Fruit fly (Drosophila melanogaster) whole organism, embryonic: Measurements from ENCODE around the gene CG11089.

ENCODE experiments used
- Abd-B ChIP-seq: fragments of 200-800 bp; sonication (Bioruptor generic); optimal IDR thresholded peaks from 2 replicates; lab custom pipeline; 2018; ENCODE audit warnings: missing biosample characterization, mild to moderate bottlenecking, missing genetic modification characterization, moderate library complexity
- CG10654 ChIP-seq: fragments of 200-800 bp; sonication (Bioruptor generic); optimal IDR thresholded peaks from 2 replicates; lab custom pipeline; 2016; ENCODE audit warnings: missing biosample characterization, missing genetic modification characterization
- CG1603 ChIP-seq: fragments of 200-800 bp; sonication (Bioruptor generic); optimal IDR thresholded peaks from 2 replicates; lab custom pipeline; 2019; ENCODE audit warnings: missing biosample characterization, mild to moderate bottlenecking, missing genetic modification characterization, moderate library complexity
- CG16813 ChIP-seq: fragments of 200-800 bp; sonication (Bioruptor generic); IDR thresholded peaks from 3 replicates; pipeline ENCODE4 v1.3.6; 2022; ENCODE audit warnings: missing biosample characterization, missing genetic modification characterization; ENCODE audit not compliant: partially characterized antibody
- CG16815 ChIP-seq: fragments of 200-800 bp; sonication (Bioruptor generic); optimal IDR thresholded peaks from 3 replicates; lab custom pipeline; 2017; ENCODE audit warnings: missing biosample characterization, mild to moderate bottlenecking, missing genetic modification characterization
- CG17186 ChIP-seq: fragments of 200-800 bp; sonication (Bioruptor generic); optimal IDR thresholded peaks from 3 replicates; lab custom pipeline; 2017; ENCODE audit warnings: missing biosample characterization, missing genetic modification reagents, missing genetic modification characterization
- CG1792 ChIP-seq: fragments of 200-800 bp; sonication (Bioruptor generic); optimal IDR thresholded peaks from 2 replicates; lab custom pipeline; 2016; ENCODE audit warnings: missing biosample characterization, missing genetic modification characterization
- CG2199 ChIP-seq: fragments of 200-800 bp; sonication (Bioruptor generic); IDR thresholded peaks from 3 replicates; pipeline ENCODE4 v1.3.6; 2022; ENCODE audit warnings: missing biosample characterization, missing genetic modification characterization
- CG2889 ChIP-seq: fragments of 200-800 bp; sonication (Bioruptor generic); IDR thresholded peaks from 3 replicates; pipeline ENCODE4 v1.3.6; 2022; ENCODE audit warnings: missing biosample characterization, missing genetic modification characterization
- CG31224 ChIP-seq: fragments of 200-800 bp; sonication (Bioruptor generic); IDR thresholded peaks from 2 replicates; pipeline ENCODE4 v1.3.6; 2022; ENCODE audit warnings: missing biosample characterization, missing genetic modification characterization
- CG33557 ChIP-seq: fragments of 200-800 bp; sonication (Bioruptor generic); optimal IDR thresholded peaks from 2 replicates; lab custom pipeline; 2019; ENCODE audit warnings: missing biosample characterization, mild to moderate bottlenecking, missing genetic modification characterization, moderate library complexity
- CG34224 ChIP-seq: fragments of 200-800 bp; sonication (Bioruptor generic); IDR thresholded peaks from 3 replicates; pipeline ENCODE4 v1.3.6; 2022; ENCODE audit warnings: missing biosample characterization, missing genetic modification characterization; ENCODE audit not compliant: partially characterized antibody
- CG4282 ChIP-seq: fragments of 200-800 bp; sonication (Bioruptor generic); optimal IDR thresholded peaks from 2 replicates; lab custom pipeline; 2016; ENCODE audit warnings: missing biosample characterization, missing genetic modification characterization
- CG6683 ChIP-seq: fragments of 200-800 bp; sonication (Bioruptor generic); optimal IDR thresholded peaks from 2 replicates; lab custom pipeline; 2017; ENCODE audit warnings: missing biosample characterization, mild to moderate bottlenecking, missing genetic modification characterization, missing genetic modification reagents
- CG6689 ChIP-seq: fragments of 200-800 bp; sonication (Bioruptor generic); IDR thresholded peaks from 2 replicates; pipeline ENCODE4 v1.3.6; 2022; ENCODE audit warnings: missing biosample characterization, missing genetic modification characterization
- CG8765 ChIP-seq: fragments of 200-800 bp; sonication (Bioruptor generic); IDR thresholded peaks from 2 replicates; pipeline ENCODE4 v1.3.6; 2022; ENCODE audit warnings: missing biosample characterization, missing genetic modification characterization
- Dip2 ChIP-seq: fragments of 200-800 bp; sonication (Bioruptor generic); IDR thresholded peaks from 2 replicates; pipeline ENCODE4 v1.3.6; 2022; ENCODE audit warnings: missing biosample characterization, missing genetic modification characterization
- Fer3 ChIP-seq: fragments of 200-800 bp; sonication (Bioruptor generic); optimal IDR thresholded peaks from 2 replicates; lab custom pipeline; 2018; ENCODE audit warnings: missing biosample characterization, mild to moderate bottlenecking, missing genetic modification characterization, moderate library complexity
- H15 ChIP-seq: fragments of 200-800 bp; sonication (Bioruptor generic); IDR thresholded peaks from 3 replicates; pipeline ENCODE4 v1.3.6; 2022; ENCODE audit warnings: missing biosample characterization, missing genetic modification characterization
- HmgZ ChIP-seq: fragments of 200-800 bp; sonication (Bioruptor generic); optimal IDR thresholded peaks from 2 replicates; lab custom pipeline; 2018; ENCODE audit warnings: missing biosample characterization, mild to moderate bottlenecking, missing genetic modification characterization
- Hmr ChIP-seq: fragments of 200-800 bp; sonication (Bioruptor generic); optimal IDR thresholded peaks from 3 replicates; lab custom pipeline; 2017; ENCODE audit warnings: mild to moderate bottlenecking, missing biosample characterization, missing genetic modification reagents, missing genetic modification characterization
- Hr78 ChIP-seq, 2 experiments: fragments of 200-800 bp in 1 of 2; fragments of >200 bp in 1 of 2; sonication (Bioruptor generic) in 1 of 2; optimal IDR thresholded peaks; 2 replicates each; lab custom pipeline; 2017 to 2019; ENCODE audit warnings: missing biosample characterization in 2 of 2, missing genetic modification characterization in 2 of 2, mild to moderate bottlenecking in 1 of 2, moderate library complexity in 1 of 2
- Myb ChIP-seq: fragments of 200-800 bp; sonication (Bioruptor generic); optimal IDR thresholded peaks from 2 replicates; lab custom pipeline; 2016; ENCODE audit warnings: missing biosample characterization, missing genetic modification characterization
- Nf-YC ChIP-seq: fragments of 200-800 bp; optimal IDR thresholded peaks from 3 replicates; lab custom pipeline; 2019; ENCODE audit warnings: missing biosample characterization, mild to moderate bottlenecking, missing genetic modification characterization, moderate library complexity
- Optix ChIP-seq: fragments of 200-800 bp; sonication (Bioruptor generic); IDR thresholded peaks from 3 replicates; pipeline ENCODE4 v1.3.6; 2022; ENCODE audit warnings: missing biosample characterization, missing genetic modification characterization
- Ptx1 ChIP-seq: fragments of 200-800 bp; sonication (Bioruptor generic); IDR thresholded peaks from 2 replicates; pipeline ENCODE4 v1.3.6; 2022; ENCODE audit warnings: missing biosample characterization, missing genetic modification characterization
- Ravus ChIP-seq: fragments of 200-800 bp; sonication (Bioruptor generic); IDR thresholded peaks from 2 replicates; pipeline ENCODE4 v1.3.6; 2022; ENCODE audit warnings: missing biosample characterization, missing genetic modification characterization
- bbx ChIP-seq: fragments of 200-800 bp; sonication (Bioruptor generic); IDR thresholded peaks from 2 replicates; pipeline ENCODE4 v1.3.6; 2022; ENCODE audit warnings: missing biosample characterization, missing genetic modification characterization; ENCODE audit not compliant: partially characterized antibody
- cato ChIP-seq: fragments of 200-800 bp; sonication (Bioruptor generic); optimal IDR thresholded peaks from 2 replicates; lab custom pipeline; 2016; ENCODE audit warnings: missing biosample characterization, missing genetic modification characterization, borderline replicate concordance
- caup ChIP-seq: fragments of 200-800 bp; sonication (Bioruptor generic); optimal IDR thresholded peaks from 3 replicates; lab custom pipeline; 2017; ENCODE audit warnings: missing biosample characterization, mild to moderate bottlenecking, missing genetic modification characterization, moderate library complexity; ENCODE audit not compliant: severe bottlenecking
- ci ChIP-seq: fragments of 200-800 bp; sonication (Bioruptor generic); IDR thresholded peaks from 3 replicates; pipeline ENCODE4 v1.3.6; 2022; ENCODE audit warnings: missing biosample characterization, missing genetic modification characterization
- crp ChIP-seq, 2 experiments: fragments of 200-800 bp; sonication (Bioruptor generic); optimal IDR thresholded peaks; 2 replicates in 1 of 2; 3 replicates in 1 of 2; lab custom pipeline; 2017; ENCODE audit warnings: missing biosample characterization in 2 of 2, missing genetic modification characterization in 2 of 2, mild to moderate bottlenecking in 1 of 2, moderate library complexity in 1 of 2
- dati ChIP-seq: fragments of 200-800 bp; sonication (Bioruptor generic); IDR thresholded peaks from 2 replicates; pipeline ENCODE4 v1.3.6; 2022; ENCODE audit warnings: missing biosample characterization, missing genetic modification characterization
- dysf ChIP-seq: fragments of 200-800 bp; sonication (Bioruptor generic); IDR thresholded peaks from 3 replicates; pipeline ENCODE4 v1.3.6; 2022; ENCODE audit warnings: missing biosample characterization, missing genetic modification characterization
- fd3F ChIP-seq: fragments of 200-800 bp; sonication (Bioruptor generic); optimal IDR thresholded peaks from 2 replicates; lab custom pipeline; 2018; ENCODE audit warnings: missing biosample characterization, mild to moderate bottlenecking, missing genetic modification characterization, moderate library complexity
- ham ChIP-seq: fragments of 200-800 bp; sonication (Bioruptor generic); IDR thresholded peaks from 2 replicates; pipeline ENCODE4 v1.3.6; 2022; ENCODE audit warnings: missing biosample characterization, missing genetic modification characterization
- insv ChIP-seq, 2 experiments: fragments of 200-800 bp; sonication (Bioruptor generic); optimal IDR thresholded peaks; 3 replicates each; lab custom pipeline; 2016 to 2018; ENCODE audit warnings: missing biosample characterization in 2 of 2, missing genetic modification characterization in 2 of 2
- jigr1 ChIP-seq: fragments of 200-800 bp; sonication (Bioruptor generic); IDR thresholded peaks from 3 replicates; pipeline ENCODE4 v1.3.6; 2022; ENCODE audit warnings: missing biosample characterization, missing genetic modification characterization
- klu ChIP-seq: fragments of 200-800 bp; sonication (Bioruptor generic); IDR thresholded peaks from 2 replicates; pipeline ENCODE4 v1.3.6; 2022; ENCODE audit warnings: missing biosample characterization, missing genetic modification characterization
- oc ChIP-seq: fragments of 200-800 bp; sonication (Bioruptor generic); optimal IDR thresholded peaks from 2 replicates; lab custom pipeline; 2018; ENCODE audit warnings: missing biosample characterization, mild to moderate bottlenecking, missing genetic modification characterization, moderate library complexity
- rib ChIP-seq: fragments of 200-800 bp; sonication (Bioruptor generic); IDR thresholded peaks from 2 replicates; pipeline ENCODE4 v1.3.6; 2022; ENCODE audit warnings: missing biosample characterization, missing genetic modification characterization
- sc ChIP-seq, 3 experiments: fragments of >200 bp in 2 of 3; fragments of 200-800 bp in 1 of 3; sonication (Bioruptor generic) in 1 of 3; optimal IDR thresholded peaks; 2 replicates in 2 of 3; 3 replicates in 1 of 3; lab custom pipeline; 2017; ENCODE audit warnings: mild to moderate bottlenecking in 1 of 3, missing biosample characterization in 1 of 3, missing genetic modification characterization in 1 of 3, missing genetic modification reagents in 1 of 3
- sens ChIP-seq: fragments of 200-800 bp; sonication (Bioruptor generic); peaks from one replicate; lab custom pipeline; 2016; ENCODE audit warnings: missing biosample characterization, missing genetic modification characterization
- tgo ChIP-seq: fragments of 200-800 bp; sonication (Bioruptor generic); IDR thresholded peaks from 3 replicates; pipeline ENCODE4 v1.3.6; 2022; ENCODE audit warnings: missing biosample characterization, missing genetic modification characterization
- tna ChIP-seq: fragments of 200-800 bp; sonication (Bioruptor generic); IDR thresholded peaks from 2 replicates; pipeline ENCODE4 v1.3.6; 2022; ENCODE audit warnings: missing biosample characterization, missing genetic modification characterization; ENCODE audit not compliant: partially characterized antibody
- trem ChIP-seq: fragments of 200-800 bp; optimal IDR thresholded peaks from 3 replicates; lab custom pipeline; 2019; ENCODE audit warnings: missing biosample characterization, mild to moderate bottlenecking, missing genetic modification characterization, moderate library complexity
- tup ChIP-seq: fragments of 200-800 bp; sonication (Bioruptor generic); optimal IDR thresholded peaks from 2 replicates; lab custom pipeline; 2016; ENCODE audit warnings: missing biosample characterization, mild to moderate bottlenecking, missing genetic modification characterization, moderate library complexity

The CG11089 gene

DNA sequence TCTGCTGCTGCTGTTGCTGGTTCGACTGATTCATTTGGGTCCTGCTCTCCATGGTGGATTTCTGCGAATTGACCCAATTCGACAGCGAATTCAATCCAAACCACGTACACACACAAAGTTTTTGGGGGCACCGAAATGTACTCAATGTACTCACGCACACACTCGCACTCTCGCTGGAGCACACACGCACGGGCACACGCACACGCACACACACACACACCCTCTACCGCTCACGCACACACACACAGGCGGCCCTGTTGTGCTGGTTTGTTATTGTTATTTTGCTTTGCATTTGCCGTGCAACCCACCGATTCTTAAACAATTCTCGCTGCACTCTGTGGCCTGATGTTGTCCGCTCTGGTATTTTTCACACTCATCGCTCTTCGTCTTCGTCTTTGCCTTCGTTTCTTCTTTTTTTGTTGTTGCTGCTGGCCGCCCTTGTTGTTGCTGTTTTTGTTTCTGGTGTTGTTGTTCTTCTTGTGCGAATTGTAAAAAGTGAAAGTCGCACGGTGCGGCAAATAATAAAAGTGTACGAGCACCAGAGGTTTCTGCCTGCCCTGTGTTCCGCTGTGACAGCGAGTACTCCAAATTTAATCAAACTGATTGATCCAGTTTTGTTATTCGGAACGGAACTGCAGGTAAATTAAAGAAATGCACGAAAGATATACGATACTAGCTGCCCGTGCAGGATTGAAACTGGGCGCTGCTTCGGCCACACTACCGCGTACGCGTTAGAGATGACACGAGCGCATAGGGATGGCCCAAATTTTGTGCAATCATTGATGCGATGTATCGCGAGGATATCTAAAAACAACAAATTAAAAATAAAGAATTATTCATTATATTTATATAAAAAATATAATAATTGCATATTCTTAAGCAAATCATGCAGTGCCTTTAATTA lies 654 bp upstream of the CG11089 start, which contains the start of gene CG3744 (continued):
- peak; percentile 71; the same call in 1 of the 2 replicates for TF ChIP-seq dati (GFP tag; lab: Robert Waterston, UW)
- TF ChIP-seq CG1603 (tag; lab: Kevin White, UChicago), result peak; percentile 66
- peak; percentile 96 for TF ChIP-seq CG16813 (GFP tag; lab: Robert Waterston, UW)
- TF ChIP-seq CG2889 (GFP tag; lab: Robert Waterston, UW), result peak; percentile 85
- peak; percentile 47 for TF ChIP-seq Myb
- peak; percentile 87 for TF ChIP-seq CG31224 (GFP tag; lab: Robert Waterston, UW)
- TF ChIP-seq tgo (GFP tag; lab: Robert Waterston, UW), result peak; percentile 93
- peak; percentile 88 for TF ChIP-seq tna (GFP tag; lab: Robert Waterston, UW)
- TF ChIP-seq bbx (GFP tag; lab: Robert Waterston, UW), result peak; percentile 95
- TF ChIP-seq dysf (GFP tag; lab: Robert Waterston, UW), result peak; percentile 94
- TF ChIP-seq insv (GFP tag; optimal IDR thresholded peaks at IDR 0.05; lab: Kevin White, UChicago), result peak in 1 of 2 experiments; percentile 67
- TF ChIP-seq caup (GFP tag; lab: Kevin White, UChicago), result peak; percentile 93
- TF ChIP-seq klu (GFP tag; lab: Robert Waterston, UW), result peak; percentile 84
- peak; percentile 29 for TF ChIP-seq cato (GFP tag; lab: Kevin White, UChicago)
- TF ChIP-seq Hr78 (GFP tag; optimal IDR thresholded peaks at IDR 0.05; lab: Kevin White, UChicago), result no peak
- TF ChIP-seq H15 (GFP tag; lab: Robert Waterston, UW), result peak; percentile 93
- no peak for TF ChIP-seq CG4282 (GFP tag; lab: Kevin White, UChicago)
- peak; percentile 95 for TF ChIP-seq Hmr
- TF ChIP-seq sens (GFP tag; lab: Kevin White, UChicago), result peak; percentile 82
- TF ChIP-seq CG1792, result peak; percentile 42
- TF ChIP-seq Ptx1 (GFP tag; lab: Robert Waterston, UW), result peak; percentile 95
- TF ChIP-seq ham (GFP tag; lab: Robert Waterston, UW), result peak; percentile 52; the same call in 1 of the 2 replicates
- TF ChIP-seq CG33557 (GFP tag; lab: Kevin White, UChicago), result peak; percentile 78
- TF ChIP-seq ci, result peak; percentile 95
- TF ChIP-seq rib (GFP tag; lab: Robert Waterston, UW), result peak; percentile 90
- peak; percentile 55 for TF ChIP-seq CG17186
- TF ChIP-seq Ravus, result peak; percentile 75
- peak; percentile 69 for TF ChIP-seq tup (GFP tag; lab: Kevin White, UChicago)
- peak; percentile 93 for TF ChIP-seq CG6689 (GFP tag; lab: Robert Waterston, UW)
- no peak for TF ChIP-seq crp (GFP tag; optimal IDR thresholded peaks at IDR 0.05; lab: Kevin White, UChicago)
- TF ChIP-seq jigr1 (GFP tag; lab: Robert Waterston, UW), result peak; percentile 81; the same call in 2 of the 3 replicates
- TF ChIP-seq oc (tag; lab: Kevin White, UChicago), result peak; percentile 78
- peak; percentile 84 for TF ChIP-seq trem (tag; lab: Kevin White, UChicago)
- TF ChIP-seq Fer3 (tag; lab: Kevin White, UChicago), result peak; percentile 92
- TF ChIP-seq CG2199 (GFP tag; lab: Robert Waterston, UW), result peak; percentile 86
- TF ChIP-seq sc (optimal IDR thresholded peaks at IDR 0.05; lab: Kevin White, UChicago), result no peak
- TF ChIP-seq sc (GFP tag; optimal IDR thresholded peaks at IDR 0.05; lab: Kevin White, UChicago), result peak; percentile 64
- TF ChIP-seq Dip2 (GFP tag; lab: Robert Waterston, UW), result 0 out of 2 replicates have a peak, but pooled peaks have one; percentile 9
- TF ChIP-seq CG10654 (GFP tag; lab: Kevin White, UChicago), result peak; percentile 89
- TF ChIP-seq Nf-YC, result peak; percentile 84
- TF ChIP-seq fd3F, result peak; percentile 90
- peak; percentile 92 for TF ChIP-seq CG8765 (GFP tag; lab: Robert Waterston, UW)
- TF ChIP-seq CG34224 (GFP tag; lab: Robert Waterston, UW), result peak; percentile 88
- peak; percentile 87 for TF ChIP-seq Optix
- TF ChIP-seq CG16815 (GFP tag; lab: Kevin White, UChicago), result peak; percentile 86
- TF ChIP-seq CG6683 (GFP tag; lab: Kevin White, UChicago), result peak; percentile 76
- TF ChIP-seq HmgZ, result peak; percentile 73
- peak; percentile 85 for TF ChIP-seq Abd-B (GFP tag; lab: Kevin White, UChicago)
